Fruit fly (Drosophila melanogaster): ENCODE measurements around the gene Msp300.

The Msp300 gene

DNA sequence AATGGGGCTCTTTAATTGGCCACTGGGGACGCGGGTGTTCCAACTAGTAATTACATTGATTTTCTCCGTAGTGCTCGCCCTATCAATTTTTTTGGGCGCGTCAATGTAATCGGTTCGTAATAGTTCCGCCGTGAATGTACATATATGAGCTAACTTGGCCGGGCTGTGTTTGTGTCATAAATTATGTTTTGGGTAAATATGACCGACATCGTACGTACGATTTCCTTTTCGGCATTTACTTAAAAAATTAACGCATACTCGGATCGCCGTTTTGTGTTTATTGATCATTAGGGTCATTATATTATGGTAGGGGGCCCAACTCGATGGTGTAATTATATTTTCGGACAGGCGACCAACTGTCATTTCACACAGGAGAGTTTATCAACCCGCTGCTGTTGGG lies 96.0 kb downstream of the Msp300 start (continued):
- TF ChIP-seq vnd (GFP tag; IDR thresholded peaks at IDR 0.05; ENCODE audit: partially characterized antibody) (no peak), sens-2 (GFP tag; IDR thresholded peaks at IDR 0.05) (no peak), stc (GFP tag; IDR thresholded peaks at IDR 0.05) (peak; percentile 41; the same call in 1 of the 2 replicates), CG4617 (GFP tag; optimal IDR thresholded peaks at IDR 0.05; ENCODE audit: borderline replicate concordance) (no peak), CG17328 (GFP tag; IDR thresholded peaks at IDR 0.05) (no peak), CG6791 (GFP tag; IDR thresholded peaks at IDR 0.05; ENCODE audit: partially characterized antibody) (no peak), CG17359 (tag; optimal IDR thresholded peaks at IDR 0.05) (no peak), da (GFP tag; optimal IDR thresholded peaks at IDR 0.05) (no peak), CG11085 (GFP tag; IDR thresholded peaks at IDR 0.05) (no peak), sr (GFP tag; IDR thresholded peaks at IDR 0.05) (0 out of 3 replicates have a peak, but pooled peaks have one; percentile 30), esg (GFP tag; conservative IDR thresholded peaks at IDR 0.05) (no peak), CG7786 (GFP tag; optimal IDR thresholded peaks at IDR 0.05) (no peak), CG14965 (GFP tag; optimal IDR thresholded peaks at IDR 0.05; ENCODE audit: borderline replicate concordance) (no peak), kni (GFP tag; optimal IDR thresholded peaks at IDR 0.05) (peak; percentile 65), CG3847 (GFP tag; IDR thresholded peaks at IDR 0.05) (peak; percentile 11; the same call in 1 of the 2 replicates), Adf1 (GFP tag; IDR thresholded peaks at IDR 0.05) (peak; percentile 37; the same call in 1 of the 2 replicates), CG6175 (GFP tag; IDR thresholded peaks at IDR 0.05) (no peak), pzg (GFP tag; optimal IDR thresholded peaks at IDR 0.05) (no peak), Xbp1 (GFP tag; optimal IDR thresholded peaks at IDR 0.05) (no peak), slbo (GFP tag; IDR thresholded peaks at IDR 0.05) (peak; percentile 14; the same call in 1 of the 2 replicates), bowl (GFP tag; IDR thresholded peaks at IDR 0.05) (no peak), CG1602 (GFP tag; optimal IDR thresholded peaks at IDR 0.05) (no peak), CG30403 (GFP tag; optimal IDR thresholded peaks at IDR 0.05) (no peak), Atf-2 (GFP tag; optimal IDR thresholded peaks at IDR 0.05) (peak; percentile 17), cad (GFP tag; optimal IDR thresholded peaks at IDR 0.05) (no peak), Usf (GFP tag; optimal IDR thresholded peaks at IDR 0.05) (no peak), PHDP (tag; optimal IDR thresholded peaks at IDR 0.05) (no peak), CG6683 (GFP tag; optimal IDR thresholded peaks at IDR 0.05) (peak; percentile 64), sc (optimal IDR thresholded peaks at IDR 0.05) (no peak), sc (GFP tag; optimal IDR thresholded peaks at IDR 0.05) (peak; percentile 24), ase (GFP tag; IDR thresholded peaks at IDR 0.05) (no peak), sim (GFP tag; IDR thresholded peaks at IDR 0.05) (no peak), CG33557 (GFP tag; optimal IDR thresholded peaks at IDR 0.05) (no peak), CG2199 (GFP tag; IDR thresholded peaks at IDR 0.05) (no peak), Awh (GFP tag; IDR thresholded peaks at IDR 0.05) (peak; percentile 14; the same call in 1 of the 2 replicates), gro (GFP tag; optimal IDR thresholded peaks at IDR 0.05) (no peak), Vsx1 (GFP tag; optimal IDR thresholded peaks at IDR 0.05) (no peak), sd (tag; optimal IDR thresholded peaks at IDR 0.05) (no peak), Stat92E (GFP tag; optimal IDR thresholded peaks at IDR 0.05) (no peak), Side (GFP tag; optimal IDR thresholded peaks at IDR 0.05) (peak; percentile 33), pb (GFP tag; optimal IDR thresholded peaks at IDR 0.05) (no peak), shn (GFP tag; optimal IDR thresholded peaks at IDR 0.05) (no peak), CG2678 (tag; optimal IDR thresholded peaks at IDR 0.05) (no peak), Lhr (GFP tag; optimal IDR thresholded peaks at IDR 0.05) (no peak), mirr (GFP tag; optimal IDR thresholded peaks at IDR 0.05) (peak; percentile 65), CG18011 (GFP tag; optimal IDR thresholded peaks at IDR 0.05) (no peak), Med (GFP tag) (peak; percentile 91), CG13123 (GFP tag; optimal IDR thresholded peaks at IDR 0.05) (no peak), CrebB (tag; optimal IDR thresholded peaks at IDR 0.05) (peak; percentile 80), Six4 (GFP tag; optimal IDR thresholded peaks at IDR 0.05) (peak; percentile 19), sisA (GFP tag; IDR thresholded peaks at IDR 0.05) (no peak), nerfin-2 (GFP tag; IDR thresholded peaks at IDR 0.05; ENCODE audit: partially characterized antibody) (no peak)

Data from whole organism, embryonic.